Fruit fly (Drosophila melanogaster): ENCODE measurements around the gene CG4325.

The CG4325 gene

DNA sequence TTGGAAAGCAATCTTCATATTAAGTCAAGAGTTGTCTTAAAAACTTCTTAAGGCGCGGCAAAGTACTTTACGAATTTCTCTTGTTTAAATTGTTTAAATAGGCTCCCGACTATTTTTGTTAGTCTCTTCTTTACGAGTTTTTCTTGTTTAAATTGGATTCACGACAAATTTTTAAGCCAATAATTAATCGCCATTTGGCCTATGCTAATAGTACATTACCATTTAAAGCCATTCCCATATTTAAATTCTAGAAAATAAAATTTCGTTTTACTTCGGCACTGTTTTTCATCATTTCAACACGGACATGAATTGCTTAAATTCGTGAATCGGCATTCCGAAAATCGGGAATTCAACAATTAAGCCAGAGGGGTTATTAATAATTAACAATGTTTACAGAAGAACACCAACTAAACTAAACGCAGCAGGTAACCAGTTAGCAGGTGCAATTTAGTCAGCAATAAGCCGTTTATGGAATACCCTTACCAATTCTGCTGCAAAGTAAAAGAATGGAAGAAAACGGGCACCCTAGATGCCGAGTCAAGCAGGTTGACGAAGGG, 34.1 kb downstream of the CG4325 start (continued):
- TF ChIP-seq dimm (GFP tag; IDR thresholded peaks at IDR 0.05) (no peak), CG10462 (GFP tag; optimal IDR thresholded peaks at IDR 0.05) (peak; percentile 60), B-H1 (GFP tag; IDR thresholded peaks at IDR 0.05) (no peak; the same call in 1 of the 3 replicates), pzg (GFP tag; optimal IDR thresholded peaks at IDR 0.05) (peak; percentile 23), trh (GFP tag; optimal IDR thresholded peaks at IDR 0.05) (peak; percentile 10), CG8281 (tag; optimal IDR thresholded peaks at IDR 0.05) (peak; percentile 38), chm (GFP tag; IDR thresholded peaks at IDR 0.05) (peak; percentile 59; the same call in 1 of the 2 replicates), Atf6 (GFP tag; IDR thresholded peaks at IDR 0.05) (peak; percentile 41), CG14860 (GFP tag; IDR thresholded peaks at IDR 0.05; ENCODE audit: partially characterized antibody) (no peak), hb (GFP tag; IDR thresholded peaks at IDR 0.05; ENCODE audit: partially characterized antibody) (no peak), klu (GFP tag; IDR thresholded peaks at IDR 0.05) (peak; percentile 30; the same call in 1 of the 2 replicates), sd (tag; optimal IDR thresholded peaks at IDR 0.05) (no peak), ase (GFP tag; IDR thresholded peaks at IDR 0.05) (peak; percentile 54), GATAe (GFP tag; conservative IDR thresholded peaks at IDR 0.05) (no peak), MBD-R2 (GFP tag; IDR thresholded peaks at IDR 0.05) (no peak; the same call in 1 of the 2 replicates), Ptx1 (GFP tag; IDR thresholded peaks at IDR 0.05) (peak; percentile 63), HLH3B (GFP tag; IDR thresholded peaks at IDR 0.05) (peak; percentile 49; the same call in 1 of the 2 replicates), Bdp1 (GFP tag; optimal IDR thresholded peaks at IDR 0.05) (peak; percentile 13), Nf-YB (GFP tag; optimal IDR thresholded peaks at IDR 0.05) (peak; percentile 55), Xrp1 (GFP tag; IDR thresholded peaks at IDR 0.05) (peak; percentile 64; the same call in 1 of the 2 replicates), CG15011 (GFP tag; optimal IDR thresholded peaks at IDR 0.05) (peak; percentile 58), ro (GFP tag; IDR thresholded peaks at IDR 0.05) (0 out of 2 replicates have a peak, but pooled peaks have one; percentile 9), hkb (optimal IDR thresholded peaks at IDR 0.05) (no peak), hkb (GFP tag; IDR thresholded peaks at IDR 0.05) (peak; percentile 49), mirr (GFP tag; optimal IDR thresholded peaks at IDR 0.05) (no peak), CG12659 (GFP tag; optimal IDR thresholded peaks at IDR 0.05) (peak; percentile 79), CG13296 (GFP tag; optimal IDR thresholded peaks at IDR 0.05) (peak; percentile 64), ham (GFP tag; IDR thresholded peaks at IDR 0.05) (no peak), dati (GFP tag; IDR thresholded peaks at IDR 0.05) (no peak), crp (GFP tag; optimal IDR thresholded peaks at IDR 0.05) (peak in 1 of 2 experiments; percentile 67), Stat92E (GFP tag; optimal IDR thresholded peaks at IDR 0.05) (no peak), sug (tag; optimal IDR thresholded peaks at IDR 0.05) (peak; percentile 68), HLH4C (GFP tag; IDR thresholded peaks at IDR 0.05; ENCODE audit: partially characterized antibody) (no peak), fd102C (GFP tag; optimal IDR thresholded peaks at IDR 0.05) (no peak), zen2 (GFP tag; IDR thresholded peaks at IDR 0.05; ENCODE audit: partially characterized antibody) (no peak), CG31388 (GFP tag; optimal IDR thresholded peaks at IDR 0.05) (no peak), gfzf (GFP tag; optimal IDR thresholded peaks at IDR 0.05) (peak; percentile 57), CG34376 (GFP tag; optimal IDR thresholded peaks at IDR 0.05) (no peak), tna (GFP tag; IDR thresholded peaks at IDR 0.05; ENCODE audit: partially characterized antibody) (no peak), Fer1 (GFP tag; optimal IDR thresholded peaks at IDR 0.05) (peak; percentile 48), CG15269 (tag; optimal IDR thresholded peaks at IDR 0.05) (peak; percentile 75), kay (GFP tag; optimal IDR thresholded peaks at IDR 0.05) (peak; percentile 44), Rx (GFP tag; IDR thresholded peaks at IDR 0.05) (peak; percentile 48), CG10543 (GFP tag; optimal IDR thresholded peaks at IDR 0.05) (peak; percentile 76), hth (optimal IDR thresholded peaks at IDR 0.05) (no peak), shn (GFP tag; optimal IDR thresholded peaks at IDR 0.05) (peak; percentile 59), HHEX (GFP tag; optimal IDR thresholded peaks at IDR 0.05) (peak; percentile 64), ac (GFP tag; optimal IDR thresholded peaks at IDR 0.05) (peak; percentile 50), eyg (GFP tag; optimal IDR thresholded peaks at IDR 0.05) (peak; percentile 55), HLHmδ (GFP tag; optimal IDR thresholded peaks at IDR 0.05) (no peak)
